Worm (Caenorhabditis elegans): Measurements from ENCODE around the gene talp-3.
A peak's percentile ranks its signal among the peaks of the same experiment; 100 is the strongest.

Gene talp-3

DNA sequence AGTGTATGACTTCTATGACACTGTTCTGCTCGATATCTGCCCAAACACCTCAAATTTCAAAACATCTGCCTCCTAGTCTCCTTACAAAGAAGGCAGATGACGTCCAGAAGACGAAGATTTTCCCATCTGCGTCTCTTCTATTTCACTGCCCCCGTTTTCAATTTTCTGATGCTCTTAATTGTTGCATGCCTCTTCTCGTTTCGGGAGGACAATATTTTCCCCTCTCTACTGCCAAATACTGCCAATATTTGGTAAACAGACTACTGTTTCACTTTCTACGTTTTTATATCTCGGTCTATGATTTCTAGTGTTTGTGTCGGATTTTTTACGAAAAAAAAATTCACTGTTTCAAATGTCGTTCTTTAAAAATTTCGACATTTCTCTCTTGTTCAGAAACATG is 8.2 kb upstream of the talp-3 start:
- no peak for TF ChIP-seq pes-1 (GFP tag; IDR thresholded peaks at IDR 0.05)
- TF ChIP-seq tbx-11 (GFP tag; IDR thresholded peaks at IDR 0.05): no peak
- no peak for TF ChIP-seq hnd-1 (tag; optimal IDR thresholded peaks at IDR 0.05)
- no peak for TF ChIP-seq F13C5.2 (tag; optimal IDR thresholded peaks at IDR 0.05)
- TF ChIP-seq sea-1 (GFP tag; conservative IDR thresholded peaks at IDR 0.05): no peak
- TF ChIP-seq ceh-36 (tag; optimal IDR thresholded peaks at IDR 0.05): no peak
- TF ChIP-seq B0310.2 (tag; optimal IDR thresholded peaks at IDR 0.05): no peak
- no peak for TF ChIP-seq tbx-37 (GFP tag; conservative IDR thresholded peaks at IDR 0.05)
- TF ChIP-seq ets-7 (tag; optimal IDR thresholded peaks at IDR 0.05): no peak
- TF ChIP-seq flt-1 (GFP tag; IDR thresholded peaks at IDR 0.05): no peak
- TF ChIP-seq hmg-4 (GFP tag; optimal IDR thresholded peaks at IDR 0.05): no peak
- TF ChIP-seq scrt-1 (GFP tag; IDR thresholded peaks at IDR 0.05): no peak

ce11 chrIV:14658927-14659326 is 5.7 kb upstream of the talp-3 start:
- TF ChIP-seq ceh-36 (tag; optimal IDR thresholded peaks at IDR 0.05): no peak
- no peak for TF ChIP-seq tbx-11 (GFP tag; IDR thresholded peaks at IDR 0.05)
- TF ChIP-seq ama-1 (optimal IDR thresholded peaks at IDR 0.05): no peak
- TF ChIP-seq pes-1 (GFP tag; IDR thresholded peaks at IDR 0.05): no peak
- no peak for TF ChIP-seq B0310.2 (tag; optimal IDR thresholded peaks at IDR 0.05)
- TF ChIP-seq ets-7 (tag; optimal IDR thresholded peaks at IDR 0.05): no peak
- TF ChIP-seq hmbx-1 (tag; optimal IDR thresholded peaks at IDR 0.05): no peak
- no peak for TF ChIP-seq aly-1 (tag; optimal IDR thresholded peaks at IDR 0.05)
- TF ChIP-seq F13C5.2 (tag; optimal IDR thresholded peaks at IDR 0.05): no peak
- TF ChIP-seq ceh-13 (GFP tag; optimal IDR thresholded peaks at IDR 0.05): no peak
- TF ChIP-seq hnd-1 (tag; optimal IDR thresholded peaks at IDR 0.05): no peak
- no peak for TF ChIP-seq tra-4 (tag; optimal IDR thresholded peaks at IDR 0.05)
- TF ChIP-seq tbx-37 (GFP tag; conservative IDR thresholded peaks at IDR 0.05): no peak
- no peak for TF ChIP-seq hmg-4 (GFP tag; optimal IDR thresholded peaks at IDR 0.05)
- no peak for TF ChIP-seq scrt-1 (GFP tag; IDR thresholded peaks at IDR 0.05)
- TF ChIP-seq sea-1 (GFP tag; conservative IDR thresholded peaks at IDR 0.05): no peak

ce11 chrIV:14658054-14658631 is 5.0 kb upstream of the talp-3 start, which contains the start of gene anoh-2:
Gene anoh-2 (plus strand): TSS chrIV:14658308.
- TF ChIP-seq hnd-1 (tag; optimal IDR thresholded peaks at IDR 0.05): no peak

DNA sequence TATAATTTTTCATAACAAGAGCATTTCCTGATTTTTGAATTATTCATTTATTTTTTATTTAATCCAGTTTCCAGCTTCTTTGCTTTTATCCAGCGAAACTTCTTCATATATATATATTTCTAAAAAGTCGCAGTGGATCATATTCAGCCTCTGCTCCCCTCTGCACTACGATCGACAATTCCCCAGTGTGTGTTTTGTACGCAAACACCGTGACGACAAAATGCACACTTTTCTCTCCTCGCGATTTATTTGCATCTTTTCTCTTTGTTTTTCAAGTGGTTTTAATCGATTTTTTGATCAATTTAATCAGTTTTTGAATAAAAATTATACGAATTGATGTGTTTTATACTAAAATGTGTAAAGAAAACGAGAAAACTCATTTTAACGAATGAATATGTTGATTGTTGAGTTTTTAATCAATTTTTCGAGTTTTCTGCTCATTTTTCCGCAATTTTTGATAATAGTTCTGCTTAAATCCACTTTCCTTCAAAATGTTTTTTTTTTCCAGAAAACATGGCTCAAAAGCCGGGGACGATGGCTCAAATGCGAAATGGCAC is 3.5 kb upstream of the talp-3 start, which contains the start of gene Y57G11C.33:
Y57G11C.33 (plus strand) TSS at position 507 of the 557 bp plus-strand sequence.
- TF ChIP-seq F13C5.2 (tag; optimal IDR thresholded peaks at IDR 0.05): peak; percentile 14
- no peak for TF ChIP-seq pes-1 (GFP tag; IDR thresholded peaks at IDR 0.05)
- no peak for TF ChIP-seq ets-7 (tag; optimal IDR thresholded peaks at IDR 0.05)

DNA sequence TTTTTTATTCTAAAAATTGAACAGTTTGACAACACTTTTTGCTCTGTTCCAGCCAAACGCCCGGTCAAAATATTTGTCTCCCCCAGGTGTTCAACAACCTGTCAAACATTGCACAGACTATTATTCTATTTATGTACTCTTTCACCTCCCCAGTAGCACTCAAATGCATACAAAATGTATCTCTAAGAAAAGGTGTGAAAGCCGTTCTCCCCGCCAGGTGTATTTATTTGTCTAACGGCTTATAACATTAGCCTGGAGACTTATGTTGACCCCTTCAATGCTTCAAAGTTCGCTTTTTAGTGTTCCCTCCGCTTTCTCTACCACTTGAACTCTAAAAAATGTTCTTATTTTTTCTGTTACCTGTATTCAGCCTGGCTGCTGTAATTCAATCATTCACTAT is 15.8 kb downstream of the talp-3 start, which contains the start of gene srlf-27:
srlf-27 (plus strand) TSS at position 301 of the 400 bp plus-strand sequence.
- TF ChIP-seq sea-1 (GFP tag; conservative IDR thresholded peaks at IDR 0.05) (no peak), tra-4 (tag; optimal IDR thresholded peaks at IDR 0.05) (no peak), flt-1 (GFP tag; IDR thresholded peaks at IDR 0.05) (no peak), hmbx-1 (tag; optimal IDR thresholded peaks at IDR 0.05) (no peak), tbx-11 (GFP tag; IDR thresholded peaks at IDR 0.05) (no peak), hnd-1 (tag; optimal IDR thresholded peaks at IDR 0.05) (no peak), ceh-36 (tag; optimal IDR thresholded peaks at IDR 0.05) (no peak), scrt-1 (GFP tag; IDR thresholded peaks at IDR 0.05) (no peak), aly-1 (tag; optimal IDR thresholded peaks at IDR 0.05) (no peak), ets-7 (tag; optimal IDR thresholded peaks at IDR 0.05) (no peak), B0310.2 (tag; optimal IDR thresholded peaks at IDR 0.05) (no peak), hmg-4 (GFP tag; optimal IDR thresholded peaks at IDR 0.05) (no peak)

ce11 chrIV:14634826-14635225 is 18.4 kb downstream of the talp-3 start, which contains the start of gene ule-2:
Gene ule-2 (plus strand): TSS chrIV:14635126.
- TF ChIP-seq hmbx-1 (tag; optimal IDR thresholded peaks at IDR 0.05): no peak
- no peak for TF ChIP-seq ets-7 (tag; optimal IDR thresholded peaks at IDR 0.05)
- no peak for TF ChIP-seq tbx-37 (GFP tag; conservative IDR thresholded peaks at IDR 0.05)
- TF ChIP-seq flt-1 (GFP tag; IDR thresholded peaks at IDR 0.05): no peak
- no peak for TF ChIP-seq tra-4 (tag; optimal IDR thresholded peaks at IDR 0.05)
- TF ChIP-seq B0310.2 (tag; optimal IDR thresholded peaks at IDR 0.05): no peak
- TF ChIP-seq tbx-11 (GFP tag; IDR thresholded peaks at IDR 0.05): no peak
- TF ChIP-seq scrt-1 (GFP tag; IDR thresholded peaks at IDR 0.05): no peak
- TF ChIP-seq aly-1 (tag; optimal IDR thresholded peaks at IDR 0.05): no peak
- no peak for TF ChIP-seq ama-1 (optimal IDR thresholded peaks at IDR 0.05)
- TF ChIP-seq ceh-13 (GFP tag; optimal IDR thresholded peaks at IDR 0.05): no peak
- TF ChIP-seq F13C5.2 (tag; optimal IDR thresholded peaks at IDR 0.05): no peak

DNA sequence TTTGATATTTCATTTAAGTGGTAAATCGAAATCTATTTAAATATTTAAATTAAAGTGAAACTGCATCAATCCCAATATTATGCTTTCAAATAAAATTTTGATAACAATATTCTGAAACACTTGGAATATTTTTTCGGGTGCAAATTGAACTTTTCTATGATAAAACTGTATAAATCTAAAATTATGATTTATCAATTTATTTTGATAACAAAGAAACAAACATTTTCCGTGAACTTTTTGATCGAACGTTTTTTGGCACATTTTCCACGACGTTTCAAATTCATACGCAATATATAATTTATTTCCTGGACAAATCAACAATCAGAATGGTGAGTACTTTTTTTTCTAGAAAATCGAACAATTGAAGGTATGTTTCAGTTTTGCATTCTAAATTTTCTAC is 20.4 kb downstream of the talp-3 start, which contains the start of gene irld-4:
irld-4 (plus strand) TSS at position 301 of the 400 bp plus-strand sequence.
- TF ChIP-seq sea-1 (GFP tag; conservative IDR thresholded peaks at IDR 0.05) (no peak), ceh-36 (tag; optimal IDR thresholded peaks at IDR 0.05) (no peak), pes-1 (GFP tag; IDR thresholded peaks at IDR 0.05) (no peak), F13C5.2 (tag; optimal IDR thresholded peaks at IDR 0.05) (no peak), flt-1 (GFP tag; IDR thresholded peaks at IDR 0.05) (no peak), ets-7 (tag; optimal IDR thresholded peaks at IDR 0.05) (no peak), scrt-1 (GFP tag; IDR thresholded peaks at IDR 0.05) (no peak), hmg-4 (GFP tag; optimal IDR thresholded peaks at IDR 0.05) (no peak), tra-4 (tag; optimal IDR thresholded peaks at IDR 0.05) (no peak), ceh-13 (GFP tag; optimal IDR thresholded peaks at IDR 0.05) (no peak), ama-1 (optimal IDR thresholded peaks at IDR 0.05) (no peak), B0310.2 (tag; optimal IDR thresholded peaks at IDR 0.05) (no peak), hmbx-1 (tag; optimal IDR thresholded peaks at IDR 0.05) (no peak), tbx-11 (GFP tag; IDR thresholded peaks at IDR 0.05) (no peak), aly-1 (tag; optimal IDR thresholded peaks at IDR 0.05) (no peak)

Measured in whole organism, early embryonic.